Worm (Caenorhabditis elegans) whole organism, L1 larva: ENCODE results near the gene col-149.
"Not testable (repeated sequence)": the region's sequence is repeated elsewhere in the genome, so short reads cannot be mapped to it uniquely, and the experiment has no call there.

ENCODE experiments used
- aha-1 ChIP-seq: fragments of 150-350 bp; optimal IDR thresholded peaks from 2 replicates; lab custom pipeline; 2014; ENCODE audit warnings: missing biosample characterization, missing genetic modification characterization
- elt-2 ChIP-seq: sonication (generic microtip); optimal IDR thresholded peaks from 2 replicates; lab custom pipeline; 2016; ENCODE audit warnings: missing genetic modification characterization, mild to moderate bottlenecking, inconsistent platforms, missing compliant biosample characterization, missing genetic modification reagents
- elt-3 ChIP-seq, 6 experiments: fragments of 150-350 bp in 1 of 6; sonication (generic microtip); optimal IDR thresholded peaks; 2 replicates each; lab custom pipeline; 2017 to 2018; ENCODE audit warnings: missing biosample characterization in 6 of 6, missing genetic modification characterization in 6 of 6, inconsistent platforms in 1 of 6
- grh-1 ChIP-seq: fragments of 200-800 bp; sonication (Bioruptor generic); IDR thresholded peaks from 2 replicates; pipeline ENCODE4 v1.3.6; 2022; ENCODE audit warnings: missing genetic modification reagents, missing genetic modification characterization, missing compliant biosample characterization
- hpl-2 ChIP-seq: fragments of 150-350 bp; optimal IDR thresholded peaks from 2 replicates; lab custom pipeline; 2014; ENCODE audit warnings: missing biosample characterization, missing genetic modification reagents, missing genetic modification characterization
- lin-39 ChIP-seq: fragments of 150-350 bp; optimal IDR thresholded peaks from 2 replicates; lab custom pipeline; 2014; ENCODE audit warnings: missing biosample characterization, missing genetic modification reagents, missing genetic modification characterization
- nhr-90 ChIP-seq: sonication (generic microtip); optimal IDR thresholded peaks from 2 replicates; lab custom pipeline; 2016; ENCODE audit warnings: mild to moderate bottlenecking, missing genetic modification characterization, missing compliant biosample characterization; ENCODE audit not compliant: poor library complexity
- unc-62 ChIP-seq: fragments of 150-350 bp; optimal IDR thresholded peaks from 2 replicates; lab custom pipeline; 2014; ENCODE audit warnings: missing biosample characterization, missing genetic modification reagents, missing genetic modification characterization

- TF ChIP-seq nhr-90 (tag; lab: Kevin White, UChicago) (peak; percentile 81), lin-39 (peak; percentile 52), elt-3 (tag; optimal IDR thresholded peaks at IDR 0.05; lab: Kevin White, UChicago) (peak in 1 of 6 experiments; percentile 29), elt-2 (tag; lab: Kevin White, UChicago) (peak; percentile 41), grh-1 (GFP tag; lab: Robert Waterston, UW) (peak; percentile 89)
- TF ChIP-seq unc-62; aha-1 (tag; lab: Kevin White, UChicago); hpl-2 (GFP tag; lab: Kevin White, UChicago): not testable (repeated sequence)
Observed at ce11 chrV:10341905-10342328, 49.2 kb upstream of the col-149 start, which contains the start of gene K07C5.13.
